Worm (Caenorhabditis elegans) whole organism, mixed stage, embryonic: ENCODE data around the gene polq-1.

Experiments
- blmp-1 ChIP-seq: fragments of 150-350 bp; optimal IDR thresholded peaks from 2 replicates; lab custom pipeline; 2014; ENCODE audit warnings: missing biosample characterization, missing genetic modification characterization
- ceh-43 ChIP-seq: fragments of 200-800 bp; sonication (Bioruptor generic); optimal IDR thresholded peaks from 2 replicates; lab custom pipeline; 2018; ENCODE audit warnings: mild to moderate bottlenecking, missing genetic modification characterization, moderate library complexity, missing compliant biosample characterization
- elt-3 ChIP-seq: fragments of 150-350 bp; optimal IDR thresholded peaks from 2 replicates; lab custom pipeline; 2014; ENCODE audit warnings: missing biosample characterization, missing genetic modification characterization
- lsy-2 ChIP-seq: fragments of 150-350 bp; optimal IDR thresholded peaks from 2 replicates; lab custom pipeline; 2014; ENCODE audit warnings: missing biosample characterization, missing genetic modification characterization
- nhr-12 ChIP-seq: fragments of 150-350 bp; optimal IDR thresholded peaks from 2 replicates; lab custom pipeline; 2014; ENCODE audit warnings: missing biosample characterization, missing genetic modification characterization
- nhr-237 ChIP-seq: fragments of 150-350 bp; optimal IDR thresholded peaks from 2 replicates; lab custom pipeline; 2014; ENCODE audit warnings: missing biosample characterization, missing genetic modification characterization
- nhr-28 ChIP-seq: fragments of 150-350 bp; optimal IDR thresholded peaks from 2 replicates; lab custom pipeline; 2014; ENCODE audit warnings: missing biosample characterization, missing genetic modification characterization
- pha-4 ChIP-seq: fragments of 150-350 bp; optimal IDR thresholded peaks from 2 replicates; lab custom pipeline; 2018; ENCODE audit warnings: missing biosample characterization, missing genetic modification reagents, missing genetic modification characterization
- sem-2 ChIP-seq: fragments of 200-800 bp; sonication (Bioruptor generic); optimal IDR thresholded peaks from 2 replicates; lab custom pipeline; 2018; ENCODE audit warnings: mild to moderate bottlenecking, missing genetic modification characterization, missing compliant biosample characterization
- snpc-4 ChIP-seq: fragments of 150-350 bp; optimal IDR thresholded peaks from 2 replicates; lab custom pipeline; 2014; ENCODE audit warnings: missing biosample characterization, missing genetic modification characterization
- unc-39 ChIP-seq: fragments of 150-350 bp; optimal IDR thresholded peaks from 2 replicates; lab custom pipeline; 2014; ENCODE audit warnings: missing biosample characterization, missing genetic modification characterization
- ztf-11 ChIP-seq: fragments of 150-350 bp; optimal IDR thresholded peaks from 2 replicates; lab custom pipeline; 2014; ENCODE audit warnings: missing biosample characterization, missing genetic modification characterization

DNA sequence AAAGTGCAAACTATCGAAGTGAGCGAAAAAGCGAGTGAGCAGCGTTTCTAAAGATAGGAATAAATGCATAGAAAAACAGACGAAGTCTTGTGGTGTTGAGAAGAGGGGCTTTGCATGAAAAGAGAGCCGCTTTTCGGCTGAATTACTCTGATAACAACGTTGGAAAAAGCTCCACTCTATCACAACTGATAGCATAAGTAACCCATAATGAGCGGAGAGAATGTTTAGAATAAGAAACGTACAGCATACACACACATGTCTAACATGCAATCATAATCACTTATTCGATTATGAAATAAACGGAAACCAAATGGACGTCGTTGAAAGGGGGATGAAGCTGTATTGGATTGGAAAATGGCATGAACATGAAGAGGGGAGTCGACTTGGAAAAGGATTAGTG, 37.3 kb upstream of the polq-1 start:
- TF ChIP-seq nhr-28 (tag; lab: Kevin White, UChicago) (no peak), nhr-237 (tag; lab: Kevin White, UChicago) (no peak), lsy-2 (tag; lab: Kevin White, UChicago) (no peak), elt-3 (tag; lab: Kevin White, UChicago) (no peak), snpc-4 (tag; lab: Kevin White, UChicago) (no peak), pha-4 (tag; lab: Kevin White, UChicago) (no peak), nhr-12 (no peak), ztf-11 (tag; lab: Kevin White, UChicago) (no peak), sem-2 (GFP tag; lab: Kevin White, UChicago) (no peak), ceh-43 (GFP tag; lab: Kevin White, UChicago) (no peak), blmp-1 (tag; lab: Kevin White, UChicago) (no peak), unc-39 (no peak)
